Worm (Caenorhabditis elegans): ENCODE data around the gene istr-1.

DNA sequence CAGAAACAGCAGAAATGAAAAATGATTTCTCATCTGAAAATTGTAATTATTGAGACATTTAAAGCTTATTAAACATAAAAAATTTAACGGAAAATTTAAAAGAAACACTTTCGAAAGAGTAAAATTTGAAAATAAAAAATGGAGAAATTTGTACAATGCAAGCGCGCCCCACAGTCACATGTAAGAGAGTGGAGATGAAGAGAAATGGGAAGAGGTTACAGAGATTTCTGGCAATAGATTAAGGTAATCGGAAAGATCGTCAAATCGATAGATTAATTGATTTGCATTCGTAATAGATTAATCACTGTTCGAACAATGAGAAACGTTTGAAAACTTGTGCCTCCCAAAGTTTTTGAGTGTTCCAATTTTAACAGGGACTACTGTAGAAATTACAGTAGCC is 49.8 kb downstream of the istr-1 start, which contains the start of gene C15C8.4:
- TF ChIP-seq lin-39 (tag; optimal IDR thresholded peaks at IDR 0.05) = no peak
- TF ChIP-seq mbf-1 (tag; optimal IDR thresholded peaks at IDR 0.05) = no peak
- no peak for TF ChIP-seq unc-62 (GFP tag; optimal IDR thresholded peaks at IDR 0.05)
- TF ChIP-seq blmp-1 (tag; optimal IDR thresholded peaks at IDR 0.05; ENCODE audit: insufficient read depth) = no peak
- no peak for TF ChIP-seq nhr-77 (tag; optimal IDR thresholded peaks at IDR 0.05)
- no peak for TF ChIP-seq nhr-11 (tag; optimal IDR thresholded peaks at IDR 0.05)
- no peak for TF ChIP-seq ztf-4 (tag; optimal IDR thresholded peaks at IDR 0.05)
- no peak for TF ChIP-seq sma-3 (GFP tag; optimal IDR thresholded peaks at IDR 0.05)
- TF ChIP-seq lsy-2 (tag; optimal IDR thresholded peaks at IDR 0.05) = no peak
- no peak for TF ChIP-seq ztf-11 (tag; optimal IDR thresholded peaks at IDR 0.05)
- no peak for TF ChIP-seq elt-3 (tag; optimal IDR thresholded peaks at IDR 0.05)
- no peak for TF ChIP-seq ama-1 (optimal IDR thresholded peaks at IDR 0.05)
- TF ChIP-seq ceh-82 (tag; optimal IDR thresholded peaks at IDR 0.05) = no peak
